Fruit fly (Drosophila melanogaster): ENCODE measurements around the gene nudC.

DNA sequence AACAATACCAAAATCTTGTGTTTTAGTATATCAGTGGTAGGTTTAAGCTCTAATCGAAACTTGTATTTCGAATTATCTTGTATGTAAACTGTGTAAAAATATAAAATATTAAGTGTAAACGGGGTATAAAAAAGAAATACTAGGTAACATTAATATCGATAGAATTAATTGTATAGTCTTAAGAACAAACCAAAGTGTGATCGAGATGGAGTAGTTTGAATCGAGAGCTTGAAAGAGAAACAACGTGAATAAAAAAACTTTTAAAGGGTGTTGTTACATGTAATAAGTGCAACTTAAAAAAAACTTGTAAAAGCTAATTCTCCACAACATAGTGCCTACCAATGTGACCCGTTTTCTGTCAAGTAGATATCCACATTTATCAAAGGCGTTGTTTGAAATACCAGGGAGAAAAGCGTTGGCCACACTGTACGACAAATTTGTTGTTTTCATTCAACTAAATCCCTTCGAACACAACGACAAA, 37.3 kb downstream of the nudC start, which contains the start of gene TSG101:
- TF ChIP-seq bab1 (GFP tag; optimal IDR thresholded peaks at IDR 0.05) = no peak
- TF ChIP-seq cnc (optimal IDR thresholded peaks at IDR 0.05) = no peak
- no peak for TF ChIP-seq tj (GFP tag; optimal IDR thresholded peaks at IDR 0.05)
- no peak for TF ChIP-seq CG5204 (GFP tag; optimal IDR thresholded peaks at IDR 0.05)
- TF ChIP-seq Crg-1 (GFP tag; optimal IDR thresholded peaks at IDR 0.05) = no peak
- TF ChIP-seq CG12768 (GFP tag; optimal IDR thresholded peaks at IDR 0.05) = no peak
